Fruit fly (Drosophila melanogaster): ENCODE data around the gene CG2865.

CG2865 gene

dm6 chrX:2337184-2337583 lies 44.0 kb upstream of the CG2865 start:
- TF ChIP-seq Rel (GFP tag; optimal IDR thresholded peaks at IDR 0.05) (no peak), Rel (tag; optimal IDR thresholded peaks at IDR 0.05) (peak; percentile 5), Myc (optimal IDR thresholded peaks at IDR 0.05) (no peak)

DNA sequence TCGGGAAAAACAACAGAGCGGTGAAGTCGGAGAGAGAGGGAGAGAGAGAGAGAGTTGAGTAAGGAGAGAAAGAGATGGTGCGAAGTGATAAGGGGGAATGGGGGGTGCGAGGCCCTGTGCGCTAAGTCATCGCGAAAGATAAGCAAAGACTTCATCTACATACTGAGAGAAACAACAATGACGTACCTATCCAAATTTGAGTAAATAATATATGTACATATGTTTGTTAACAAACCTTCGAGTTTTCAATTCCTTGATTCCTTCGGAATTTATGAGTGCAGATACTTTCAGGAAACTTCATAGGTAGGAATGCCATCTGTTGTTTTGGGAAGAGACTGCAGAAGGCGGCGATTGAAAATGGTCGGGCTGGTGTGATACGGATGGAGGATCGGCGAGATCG lies 43.2 kb upstream of the CG2865 start:
- TF ChIP-seq br (GFP tag; optimal IDR thresholded peaks at IDR 0.05): peak; percentile 46
- peak; percentile 51 for TF ChIP-seq HLH106 (tag; optimal IDR thresholded peaks at IDR 0.05)
- no peak for TF ChIP-seq Rel (GFP tag; optimal IDR thresholded peaks at IDR 0.05)
- TF ChIP-seq Rel (tag; optimal IDR thresholded peaks at IDR 0.05): no peak
- peak; percentile 32 for TF ChIP-seq Sp1 (GFP tag; optimal IDR thresholded peaks at IDR 0.05)
- no peak for TF ChIP-seq sage (GFP tag; optimal IDR thresholded peaks at IDR 0.05)
- TF ChIP-seq Hnf4 (GFP tag; optimal IDR thresholded peaks at IDR 0.05): peak; percentile 50
- no peak for TF ChIP-seq tai (GFP tag; optimal IDR thresholded peaks at IDR 0.05)
- TF ChIP-seq foxo (GFP tag; optimal IDR thresholded peaks at IDR 0.05): peak in 1 of 2 experiments; percentile 48
- TF ChIP-seq OdsH (GFP tag; optimal IDR thresholded peaks at IDR 0.05): no peak
- TF ChIP-seq ey (GFP tag; optimal IDR thresholded peaks at IDR 0.05): peak; percentile 55
- peak; percentile 63 for TF ChIP-seq fru (GFP tag; optimal IDR thresholded peaks at IDR 0.05)
- peak; percentile 18 for TF ChIP-seq psq (GFP tag; optimal IDR thresholded peaks at IDR 0.05)
- no peak for TF ChIP-seq pan (optimal IDR thresholded peaks at IDR 0.05)
- peak; percentile 9 for TF ChIP-seq Dif (GFP tag; optimal IDR thresholded peaks at IDR 0.05; ENCODE audit: partially characterized antibody)
- TF ChIP-seq h (GFP tag; optimal IDR thresholded peaks at IDR 0.05): peak; percentile 39
- peak; percentile 30 for TF ChIP-seq dmrt93B (GFP tag; optimal IDR thresholded peaks at IDR 0.05)

DNA sequence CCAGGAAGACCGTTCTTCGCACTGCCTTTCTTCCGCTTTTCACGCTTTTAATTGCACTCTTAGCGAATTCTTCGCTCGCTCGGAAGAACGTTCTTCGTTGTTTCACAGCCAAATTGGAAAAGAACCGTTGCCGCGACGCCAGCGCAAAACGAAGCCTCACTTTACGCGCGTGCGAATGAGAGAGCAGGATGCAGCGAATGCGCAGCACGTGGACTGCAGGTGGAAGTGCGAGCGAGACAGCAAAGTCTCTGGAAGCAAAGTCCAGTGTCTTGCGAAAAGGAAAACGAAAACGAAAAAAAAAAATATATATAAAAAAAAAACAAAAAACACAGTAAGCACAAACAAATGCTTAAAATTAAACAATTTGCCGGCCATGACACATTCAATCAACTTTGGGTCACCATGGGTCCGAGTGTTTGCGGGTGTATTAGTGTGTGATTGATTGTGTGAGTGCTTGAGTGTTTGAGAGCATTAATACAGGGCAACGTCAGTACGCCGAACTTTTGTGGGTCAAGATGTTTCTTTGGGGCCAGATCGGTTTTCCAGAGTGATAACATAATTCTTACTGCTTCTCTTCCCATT lies 41.4 kb upstream of the CG2865 start, which contains the start of gene Ilp6:
TSS of gene Ilp6 (minus strand) at position 103 of the 582 bp plus-strand sequence.
- no peak for TF ChIP-seq usp (GFP tag; optimal IDR thresholded peaks at IDR 0.05)
- peak; percentile 20 for TF ChIP-seq h (GFP tag; optimal IDR thresholded peaks at IDR 0.05)
- peak; percentile 54 for TF ChIP-seq Rel (GFP tag; optimal IDR thresholded peaks at IDR 0.05)
- peak; percentile 48 for TF ChIP-seq Rel (tag; optimal IDR thresholded peaks at IDR 0.05)
- peak; percentile 19 for TF ChIP-seq Sp1 (GFP tag; optimal IDR thresholded peaks at IDR 0.05)
- TF ChIP-seq Hnf4 (GFP tag; optimal IDR thresholded peaks at IDR 0.05): peak; percentile 87

DNA sequence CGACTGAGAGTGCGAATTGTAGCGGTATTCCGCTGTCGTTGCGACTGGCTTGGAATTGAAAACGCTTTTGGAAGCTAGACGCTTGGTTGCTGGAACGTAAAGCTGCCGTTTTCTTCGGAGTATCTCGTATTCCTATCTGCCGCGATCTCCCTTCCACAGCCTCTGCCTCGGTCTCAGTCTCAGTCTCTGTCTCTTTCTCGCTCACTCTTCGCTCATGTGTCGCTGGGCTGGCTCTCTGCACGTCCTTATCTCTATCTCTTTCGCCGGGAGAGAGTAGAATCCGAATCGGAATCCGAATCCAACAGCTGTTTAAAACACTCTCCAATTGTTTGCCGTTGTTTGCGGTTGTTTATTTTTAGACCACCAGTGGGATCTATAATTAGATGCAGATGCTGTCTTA lies 40.8 kb upstream of the CG2865 start:
- TF ChIP-seq dl (GFP tag; optimal IDR thresholded peaks at IDR 0.05; ENCODE audit: insufficient read depth in 1 of 2, partially characterized antibody in 2 of 2) (peak in 1 of 2 experiments; percentile 30), Dif (GFP tag; optimal IDR thresholded peaks at IDR 0.05; ENCODE audit: partially characterized antibody) (peak; percentile 17), Hr78 (GFP tag; optimal IDR thresholded peaks at IDR 0.05) (no peak)

dm6 chrX:2332784-2333183 lies 39.6 kb upstream of the CG2865 start:
- TF ChIP-seq Rel (GFP tag; optimal IDR thresholded peaks at IDR 0.05) (no peak), Rel (tag; optimal IDR thresholded peaks at IDR 0.05) (peak; percentile 78), GATAd (GFP tag; optimal IDR thresholded peaks at IDR 0.05) (no peak)

- TF ChIP-seq Rel (GFP tag; optimal IDR thresholded peaks at IDR 0.05): no peak
- no peak for TF ChIP-seq Rel (tag; optimal IDR thresholded peaks at IDR 0.05)
- peak; percentile 82 for TF ChIP-seq ey (GFP tag; optimal IDR thresholded peaks at IDR 0.05)
- peak; percentile 73 for TF ChIP-seq OdsH (GFP tag; optimal IDR thresholded peaks at IDR 0.05)
- no peak for TF ChIP-seq usp (GFP tag; optimal IDR thresholded peaks at IDR 0.05)
- peak; percentile 77 for TF ChIP-seq Hnf4 (GFP tag; optimal IDR thresholded peaks at IDR 0.05)
- peak; percentile 57 for TF ChIP-seq woc (GFP tag; optimal IDR thresholded peaks at IDR 0.05)
- peak; percentile 82 for TF ChIP-seq fru (GFP tag; optimal IDR thresholded peaks at IDR 0.05)
- no peak for TF ChIP-seq CG9705 (GFP tag; optimal IDR thresholded peaks at IDR 0.05)
- peak; percentile 64 for TF ChIP-seq Sp1 (GFP tag; optimal IDR thresholded peaks at IDR 0.05)
- TF ChIP-seq Dfd (GFP tag; optimal IDR thresholded peaks at IDR 0.05): no peak
- peak; percentile 14 for TF ChIP-seq sage (GFP tag; optimal IDR thresholded peaks at IDR 0.05)
- peak; percentile 61 for TF ChIP-seq psq (GFP tag; optimal IDR thresholded peaks at IDR 0.05)
- TF ChIP-seq br (GFP tag; optimal IDR thresholded peaks at IDR 0.05): peak; percentile 78
- no peak for TF ChIP-seq dl (GFP tag; optimal IDR thresholded peaks at IDR 0.05; ENCODE audit: insufficient read depth in 1 of 2, partially characterized antibody in 2 of 2)
- peak; percentile 75 for TF ChIP-seq rgr (GFP tag; optimal IDR thresholded peaks at IDR 0.05)
- TF ChIP-seq HLH106 (tag; optimal IDR thresholded peaks at IDR 0.05): peak; percentile 62
- TF ChIP-seq sv (GFP tag; optimal IDR thresholded peaks at IDR 0.05): peak; percentile 67
- TF ChIP-seq foxo (GFP tag; optimal IDR thresholded peaks at IDR 0.05): peak in 1 of 2 experiments; percentile 80
- TF ChIP-seq Jra (GFP tag; optimal IDR thresholded peaks at IDR 0.05): peak; percentile 64
Measured at dm6 chrX:2329312-2329711, 36.1 kb upstream of the CG2865 start.

Measured in whole organism, wandering third instar larva.